Worm (Caenorhabditis elegans) whole organism, late embryonic: Measurements from ENCODE around the gene sgk-1.

Experiments
- C38D4.7 ChIP-seq: fragments of 200-800 bp; sonication (Bioruptor generic); optimal IDR thresholded peaks from 2 replicates; lab custom pipeline; 2018; ENCODE audit warnings: mild to moderate bottlenecking, missing genetic modification characterization, moderate library complexity, missing compliant biosample characterization
- ama-1 ChIP-seq: fragments of 150-350 bp; optimal IDR thresholded peaks from 2 replicates; lab custom pipeline; 2014
- ceh-22 ChIP-seq: sonication (generic microtip); optimal IDR thresholded peaks from 2 replicates; lab custom pipeline; 2017; ENCODE audit warnings: missing biosample characterization, missing genetic modification characterization
- lin-11 ChIP-seq: fragments of 200-800 bp; sonication (Bioruptor generic); optimal IDR thresholded peaks from 2 replicates; lab custom pipeline; 2018; ENCODE audit warnings: mild to moderate bottlenecking, missing genetic modification characterization, missing compliant biosample characterization

- TF ChIP-seq ama-1 (lab: Kevin White, UChicago) (no peak), C38D4.7 (no peak), ceh-22 (tag; lab: Kevin White, UChicago) (no peak), lin-11 (tag; lab: Kevin White, UChicago) (no peak)
Observed at ce11 chrX:16309705-16310104, 47.8 kb upstream of the sgk-1 start.
